Worm (Caenorhabditis elegans): ENCODE results near the gene sknr-1.

- TF ChIP-seq madf-2 (tag; optimal IDR thresholded peaks at IDR 0.05) (no peak), ceh-48 (tag; optimal IDR thresholded peaks at IDR 0.05) (no peak), ceh-24 (tag; optimal IDR thresholded peaks at IDR 0.05) (no peak), eyg-1 (tag; optimal IDR thresholded peaks at IDR 0.05) (no peak), nhr-11 (tag; optimal IDR thresholded peaks at IDR 0.05) (no peak), ceh-34 (tag; optimal IDR thresholded peaks at IDR 0.05) (no peak), hlh-30 (tag; optimal IDR thresholded peaks at IDR 0.05; ENCODE audit: insufficient read depth) (no peak), nhr-232 (tag; optimal IDR thresholded peaks at IDR 0.05) (no peak), pha-4 (tag; optimal IDR thresholded peaks at IDR 0.05) (no peak)
Measured at ce11 chrV:2600543-2600942, 24.7 kb downstream of the sknr-1 start.

Measured in whole organism, late embryonic.